Worm (Caenorhabditis elegans) whole organism, L3 larva: Measurements from ENCODE around the gene C29F9.5.

Experiments
- R02D3.7 ChIP-seq: fragments of 150-350 bp; optimal IDR thresholded peaks from 2 replicates; lab custom pipeline; 2014; ENCODE audit warnings: missing biosample characterization, missing genetic modification characterization
- ZK546.5 ChIP-seq: sonication (generic microtip); optimal IDR thresholded peaks from 2 replicates; lab custom pipeline; 2017; ENCODE audit warnings: missing biosample characterization, missing genetic modification characterization
- aly-2 ChIP-seq: fragments of 150-350 bp; optimal IDR thresholded peaks from 2 replicates; lab custom pipeline; 2014; ENCODE audit warnings: missing biosample characterization, missing genetic modification characterization
- ama-1 ChIP-seq: fragments of 150-350 bp; optimal IDR thresholded peaks from 2 replicates; lab custom pipeline; 2018
- ceh-16 ChIP-seq: sonication (generic microtip); optimal IDR thresholded peaks from 2 replicates; lab custom pipeline; 2017; ENCODE audit warnings: missing biosample characterization, missing genetic modification characterization
- ceh-28 ChIP-seq: fragments of 150-350 bp; optimal IDR thresholded peaks from 2 replicates; lab custom pipeline; 2014; ENCODE audit warnings: missing biosample characterization, missing genetic modification reagents, missing genetic modification characterization
- ceh-82 ChIP-seq: fragments of 150-350 bp; optimal IDR thresholded peaks from 2 replicates; lab custom pipeline; 2014; ENCODE audit warnings: missing biosample characterization, missing genetic modification characterization
- ceh-9 ChIP-seq: sonication (generic microtip); optimal IDR thresholded peaks from 2 replicates; lab custom pipeline; 2018; ENCODE audit warnings: missing biosample characterization, missing genetic modification characterization
- daf-12 ChIP-seq: fragments of 150-350 bp; optimal IDR thresholded peaks from 2 replicates; lab custom pipeline; 2014; ENCODE audit warnings: missing biosample characterization, missing genetic modification reagents, missing genetic modification characterization
- egl-27 ChIP-seq: sonication (generic microtip); optimal IDR thresholded peaks from 4 replicates; lab custom pipeline; 2017; ENCODE audit warnings: missing biosample characterization, missing genetic modification reagents, missing genetic modification characterization
- egl-5 ChIP-seq: fragments of 150-350 bp; optimal IDR thresholded peaks from 2 replicates; lab custom pipeline; 2017; ENCODE audit warnings: missing biosample characterization, missing genetic modification reagents, missing genetic modification characterization, inconsistent platforms
- elt-1 ChIP-seq: fragments of 150-350 bp; optimal IDR thresholded peaks from 2 replicates; lab custom pipeline; 2014; ENCODE audit warnings: missing biosample characterization, missing genetic modification characterization
- elt-2 ChIP-seq: sonication (generic microtip); optimal IDR thresholded peaks from 2 replicates; lab custom pipeline; 2016; ENCODE audit warnings: missing genetic modification reagents, mild to moderate bottlenecking, missing genetic modification characterization, missing compliant biosample characterization
- eor-1 ChIP-seq, 2 experiments: fragments of 150-350 bp; optimal IDR thresholded peaks; 2 replicates each; lab custom pipeline; 2014 to 2018; ENCODE audit warnings: missing biosample characterization in 2 of 2, missing genetic modification characterization in 2 of 2
- fkh-10 ChIP-seq: sonication (generic microtip); optimal IDR thresholded peaks from 2 replicates; lab custom pipeline; 2017; ENCODE audit warnings: missing biosample characterization, missing genetic modification reagents, missing genetic modification characterization
- fkh-2 ChIP-seq: fragments of 150-350 bp; optimal IDR thresholded peaks from 2 replicates; lab custom pipeline; 2014; ENCODE audit warnings: missing biosample characterization, missing genetic modification reagents, missing genetic modification characterization
- fos-1 ChIP-seq: fragments of 150-350 bp; optimal IDR thresholded peaks from 2 replicates; lab custom pipeline; 2014; ENCODE audit warnings: missing biosample characterization, missing genetic modification characterization
- hmg-11 ChIP-seq: sonication (generic microtip); optimal IDR thresholded peaks from 2 replicates; lab custom pipeline; 2016; ENCODE audit warnings: missing genetic modification characterization, missing compliant biosample characterization
- lin-15B ChIP-seq: fragments of 150-350 bp; optimal IDR thresholded peaks from 2 replicates; lab custom pipeline; 2014; ENCODE audit warnings: missing biosample characterization, missing genetic modification characterization
- lin-39 ChIP-seq: fragments of 150-350 bp; optimal IDR thresholded peaks from 2 replicates; lab custom pipeline; 2018; ENCODE audit warnings: missing biosample characterization, missing genetic modification reagents, missing genetic modification characterization
- lsy-12 ChIP-seq: sonication (generic microtip); optimal IDR thresholded peaks from 2 replicates; lab custom pipeline; 2016; ENCODE audit warnings: mild to moderate bottlenecking, missing genetic modification characterization, missing compliant biosample characterization
- mdl-1 ChIP-seq: fragments of 150-350 bp; optimal IDR thresholded peaks from 2 replicates; lab custom pipeline; 2014; ENCODE audit warnings: missing biosample characterization, missing genetic modification characterization
- mml-1 ChIP-seq: fragments of 150-350 bp; sonication (generic microtip); optimal IDR thresholded peaks from 3 replicates; lab custom pipeline; 2014; ENCODE audit warnings: missing biosample characterization, missing genetic modification characterization
- nfya-1 ChIP-seq: sonication (generic microtip); optimal IDR thresholded peaks from 2 replicates; lab custom pipeline; 2017; ENCODE audit warnings: missing genetic modification characterization, mild to moderate bottlenecking, missing compliant biosample characterization, antibody characterized with exemption, moderate library complexity; ENCODE audit not compliant: insufficient read depth
- nhr-11 ChIP-seq: fragments of 150-350 bp; optimal IDR thresholded peaks from 2 replicates; lab custom pipeline; 2014; ENCODE audit warnings: missing biosample characterization, missing genetic modification characterization
- nhr-12 ChIP-seq: fragments of 150-350 bp; optimal IDR thresholded peaks from 2 replicates; lab custom pipeline; 2014; ENCODE audit warnings: missing biosample characterization, missing genetic modification characterization
- nhr-23 ChIP-seq: fragments of 150-350 bp; optimal IDR thresholded peaks from 2 replicates; lab custom pipeline; 2014; ENCODE audit warnings: missing biosample characterization, missing genetic modification reagents, missing genetic modification characterization
- nhr-237 ChIP-seq: fragments of 150-350 bp; optimal IDR thresholded peaks from 2 replicates; lab custom pipeline; 2014; ENCODE audit warnings: missing biosample characterization, missing genetic modification characterization
- nhr-25 ChIP-seq: sonication (generic microtip); optimal IDR thresholded peaks from 2 replicates; lab custom pipeline; 2017; ENCODE audit warnings: missing biosample characterization, missing genetic modification characterization
- nhr-28 ChIP-seq: fragments of 150-350 bp; optimal IDR thresholded peaks from 2 replicates; lab custom pipeline; 2014; ENCODE audit warnings: missing biosample characterization, missing genetic modification characterization
- nhr-43 ChIP-seq: sonication (generic microtip); optimal IDR thresholded peaks from 2 replicates; lab custom pipeline; 2016; ENCODE audit warnings: mild to moderate bottlenecking, missing genetic modification characterization, missing compliant biosample characterization; ENCODE audit not compliant: poor library complexity, severe bottlenecking
- nhr-67 ChIP-seq: fragments of 150-350 bp; optimal IDR thresholded peaks from 2 replicates; lab custom pipeline; 2014; ENCODE audit warnings: missing biosample characterization, missing genetic modification characterization
- nhr-76 ChIP-seq: fragments of 150-350 bp; sonication (generic microtip); optimal IDR thresholded peaks from 5 replicates; lab custom pipeline; 2014; ENCODE audit warnings: missing biosample characterization, missing genetic modification characterization
- nhr-77 ChIP-seq: fragments of 150-350 bp; optimal IDR thresholded peaks from 2 replicates; lab custom pipeline; 2014; ENCODE audit warnings: missing biosample characterization, missing genetic modification characterization
- pha-4 ChIP-seq: fragments of 150-350 bp; optimal IDR thresholded peaks from 2 replicates; lab custom pipeline; 2014; ENCODE audit warnings: missing biosample characterization, missing genetic modification reagents, missing genetic modification characterization
- pqm-1 ChIP-seq: fragments of 150-350 bp; optimal IDR thresholded peaks from 2 replicates; lab custom pipeline; 2017; ENCODE audit warnings: missing biosample characterization, missing genetic modification characterization, inconsistent platforms
- skn-1 ChIP-seq: fragments of 150-350 bp; optimal IDR thresholded peaks from 2 replicates; lab custom pipeline; 2014; ENCODE audit warnings: missing biosample characterization, missing genetic modification characterization
- tbx-2 ChIP-seq: sonication (generic microtip); optimal IDR thresholded peaks from 2 replicates; lab custom pipeline; 2016; ENCODE audit warnings: mild to moderate bottlenecking, missing genetic modification characterization, missing compliant biosample characterization
- unc-62 ChIP-seq: fragments of 150-350 bp; sonication (generic microtip); optimal IDR thresholded peaks from 4 replicates; lab custom pipeline; 2014; ENCODE audit warnings: missing biosample characterization, missing genetic modification reagents, missing genetic modification characterization
- ztf-11 ChIP-seq: fragments of 150-350 bp; optimal IDR thresholded peaks from 2 replicates; lab custom pipeline; 2014; ENCODE audit warnings: missing biosample characterization, missing genetic modification characterization
- ztf-4 ChIP-seq: fragments of 150-350 bp; optimal IDR thresholded peaks from 2 replicates; lab custom pipeline; 2014; ENCODE audit warnings: missing biosample characterization, missing genetic modification characterization

Gene C29F9.5

DNA sequence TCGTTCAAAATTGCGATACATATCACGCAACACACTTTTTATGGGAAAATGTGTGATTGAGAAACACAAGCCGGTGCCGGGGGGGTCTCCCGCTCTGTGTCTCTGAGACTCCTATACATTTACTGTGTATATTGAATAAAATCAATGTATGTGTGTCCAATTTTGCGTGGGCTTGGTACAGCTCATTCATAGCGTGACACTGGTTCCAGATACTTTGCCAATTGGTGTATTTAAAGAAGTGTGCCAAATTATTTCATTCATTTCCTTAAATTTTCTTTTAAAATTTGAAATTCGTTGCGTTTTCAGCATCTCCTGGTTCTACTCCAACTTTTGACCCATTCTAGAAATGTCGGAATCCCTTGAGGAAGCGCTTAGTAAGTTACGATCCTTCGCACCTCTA is at the start of gene C29F9.5:
Gene C29F9.5 (plus strand): TSS at position 301 of the 400 bp plus-strand sequence.
- TF ChIP-seq ceh-82 (tag; lab: Kevin White, UChicago) (no peak), egl-5 (tag; lab: Kevin White, UChicago) (no peak), lin-15B (tag; lab: Kevin White, UChicago) (no peak), ama-1 (no peak), lsy-12 (no peak), eor-1 (tag; optimal IDR thresholded peaks at IDR 0.05; lab: Kevin White, UChicago) (no peak), nhr-67 (tag; lab: Kevin White, UChicago) (no peak), ceh-28 (tag; lab: Kevin White, UChicago) (no peak), ztf-4 (tag; lab: Kevin White, UChicago) (no peak), nhr-237 (tag; lab: Kevin White, UChicago) (no peak), nhr-43 (tag; lab: Kevin White, UChicago) (no peak), nhr-11 (no peak), ZK546.5 (tag; lab: Kevin White, UChicago) (no peak)

DNA sequence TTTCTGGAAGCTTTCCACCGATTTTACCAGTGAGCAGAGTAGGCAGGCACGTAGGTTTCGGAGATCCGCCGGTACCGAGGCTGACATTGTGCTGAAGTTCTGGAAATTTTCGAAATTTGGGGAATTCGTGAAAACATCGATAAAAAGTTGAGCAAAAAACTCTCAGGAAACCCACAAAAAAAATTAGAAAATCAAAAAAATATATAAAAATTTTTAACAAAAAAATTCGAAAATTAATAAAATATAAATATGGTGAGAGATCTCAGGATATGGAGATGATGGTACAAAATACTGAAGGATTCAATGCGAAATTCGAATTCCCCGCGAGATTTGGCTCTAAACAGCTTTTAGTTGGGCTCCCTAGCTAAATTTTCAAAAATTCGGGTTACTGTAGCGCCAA is 47.7 kb upstream of the C29F9.5 start, which contains the start of gene spt-4:
Gene spt-4 (minus strand): TSS at position 101 of the 400 bp plus-strand sequence.
- no peak for TF ChIP-seq ama-1
- no peak for TF ChIP-seq nhr-25 (tag; lab: Kevin White, UChicago)
- TF ChIP-seq nhr-28, result no peak
- TF ChIP-seq elt-1, result no peak
- TF ChIP-seq nfya-1 (tag; lab: Kevin White, UChicago), result no peak
- TF ChIP-seq aly-2 (tag; lab: Kevin White, UChicago), result no peak
- no peak for TF ChIP-seq lsy-12
- TF ChIP-seq nhr-76, result no peak
- no peak for TF ChIP-seq nhr-12 (tag; lab: Kevin White, UChicago)
- TF ChIP-seq tbx-2, result no peak
- no peak for TF ChIP-seq nhr-67 (tag; lab: Kevin White, UChicago)
- TF ChIP-seq R02D3.7 (tag; lab: Kevin White, UChicago), result no peak
- no peak for TF ChIP-seq daf-12
- TF ChIP-seq nhr-77 (tag; lab: Kevin White, UChicago), result no peak
- no peak for TF ChIP-seq lin-15B (tag; lab: Kevin White, UChicago)
- TF ChIP-seq elt-2 (tag; lab: Kevin White, UChicago), result no peak
- no peak for TF ChIP-seq pha-4 (tag; lab: Kevin White, UChicago)

DNA sequence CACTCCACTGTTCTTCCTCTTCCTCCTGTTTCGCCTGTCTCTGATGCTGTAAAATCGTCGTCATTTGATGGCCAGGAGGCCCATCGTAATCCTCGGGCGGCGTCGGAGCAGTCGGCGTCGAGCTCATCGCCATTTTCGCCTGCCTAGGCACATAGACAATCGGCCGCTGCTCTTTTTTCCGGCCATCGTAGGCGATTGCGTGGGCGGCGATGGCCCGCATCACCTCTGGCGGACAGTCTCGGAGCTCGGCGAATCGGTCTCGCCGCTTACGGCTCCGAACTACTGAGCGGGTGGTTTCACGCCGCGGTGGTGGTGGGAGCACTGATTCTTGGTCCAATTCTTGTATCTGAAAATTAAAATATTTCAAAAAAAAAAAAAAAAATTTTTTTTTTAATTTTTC is 45.2 kb upstream of the C29F9.5 start:
- TF ChIP-seq elt-2 (tag; lab: Kevin White, UChicago) (no peak), nhr-76 (no peak), fos-1 (tag; lab: Kevin White, UChicago) (no peak), egl-5 (tag; lab: Kevin White, UChicago) (no peak), mml-1 (tag; lab: Kevin White, UChicago) (no peak), ceh-16 (no peak), nhr-11 (no peak), nhr-67 (tag; lab: Kevin White, UChicago) (no peak), ZK546.5 (tag; lab: Kevin White, UChicago) (no peak), fkh-2 (tag; lab: Kevin White, UChicago) (no peak), ceh-82 (tag; lab: Kevin White, UChicago) (no peak), fkh-10 (no peak), eor-1 (tag; optimal IDR thresholded peaks at IDR 0.05; lab: Kevin White, UChicago) (no peak), skn-1 (tag; lab: Kevin White, UChicago) (no peak), nhr-12 (tag; lab: Kevin White, UChicago) (no peak)

DNA sequence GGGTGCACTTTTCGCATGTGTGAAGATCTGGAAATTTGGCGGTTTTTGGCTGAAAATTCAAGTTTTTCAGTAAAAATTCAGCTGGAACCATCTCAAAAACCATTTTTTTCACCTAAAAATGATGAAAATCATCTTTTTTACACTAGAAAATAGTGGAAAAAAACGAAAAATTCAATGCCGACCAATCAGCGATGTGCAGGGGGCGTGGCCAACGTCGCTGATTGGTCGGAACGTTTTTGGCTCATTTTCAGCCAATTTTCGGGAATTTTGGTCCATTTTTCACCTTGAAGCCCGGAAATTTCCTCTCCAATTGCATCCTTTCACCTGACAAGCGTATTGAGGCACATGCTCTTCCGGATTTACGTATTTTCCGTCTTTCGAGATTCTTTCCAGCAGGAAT is 32.9 kb upstream of the C29F9.5 start:
- TF ChIP-seq nfya-1 (tag; lab: Kevin White, UChicago) (peak; percentile 93), unc-62 (GFP tag; lab: Kevin White, UChicago) (no peak)

DNA sequence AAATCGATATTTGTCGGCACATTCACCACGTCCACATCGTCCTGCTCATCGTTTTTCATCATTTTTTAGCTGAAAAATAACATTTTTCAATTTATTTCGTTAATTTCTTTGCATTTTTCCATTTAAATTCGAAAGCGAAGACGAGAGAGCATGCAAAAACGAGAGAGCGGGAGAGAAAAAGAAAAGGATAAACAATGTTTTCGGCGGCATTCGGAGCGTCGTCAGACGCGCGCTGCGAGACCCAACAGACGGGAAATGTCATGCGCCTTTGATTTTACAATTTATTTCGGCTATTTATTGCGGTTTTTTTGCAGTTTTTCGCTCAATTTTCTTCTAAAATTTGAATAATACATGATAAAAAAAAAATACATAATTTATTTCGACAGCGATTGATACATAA is 31.0 kb upstream of the C29F9.5 start, which contains the start of gene attf-3:
Gene attf-3 (minus strand): TSS at position 69 of the 400 bp plus-strand sequence.
- no peak for TF ChIP-seq mdl-1
- TF ChIP-seq egl-5 (tag; lab: Kevin White, UChicago), result peak; percentile 39
- no peak for TF ChIP-seq ztf-4 (tag; lab: Kevin White, UChicago)
- TF ChIP-seq elt-1, result no peak
- no peak for TF ChIP-seq nhr-28
- TF ChIP-seq pqm-1 (tag; lab: Kevin White, UChicago), result peak; percentile 43
- TF ChIP-seq pha-4 (tag; lab: Kevin White, UChicago), result peak; percentile 82
- no peak for TF ChIP-seq nhr-11
- TF ChIP-seq R02D3.7 (tag; lab: Kevin White, UChicago), result peak; percentile 64
- TF ChIP-seq skn-1 (tag; lab: Kevin White, UChicago), result no peak
- no peak for TF ChIP-seq egl-27
- TF ChIP-seq nhr-67 (tag; lab: Kevin White, UChicago), result no peak
- TF ChIP-seq tbx-2, result no peak
- no peak for TF ChIP-seq ama-1
- TF ChIP-seq mml-1 (tag; lab: Kevin White, UChicago), result no peak
- no peak for TF ChIP-seq ceh-9 (tag; lab: Kevin White, UChicago)
- no peak for TF ChIP-seq ZK546.5 (tag; lab: Kevin White, UChicago)
- no peak for TF ChIP-seq unc-62 (GFP tag; lab: Kevin White, UChicago)
- peak; percentile 17 for TF ChIP-seq nhr-25 (tag; lab: Kevin White, UChicago)
- no peak for TF ChIP-seq eor-1 (tag; optimal IDR thresholded peaks at IDR 0.05; lab: Kevin White, UChicago)
- peak; percentile 23 for TF ChIP-seq elt-2 (tag; lab: Kevin White, UChicago)
- peak; percentile 87 for TF ChIP-seq hmg-11
- TF ChIP-seq ztf-11, result no peak
- no peak for TF ChIP-seq lsy-12
- peak; percentile 66 for TF ChIP-seq nhr-23 (tag; lab: Kevin White, UChicago)
- no peak for TF ChIP-seq daf-12
- TF ChIP-seq nhr-43 (tag; lab: Kevin White, UChicago), result no peak
- no peak for TF ChIP-seq nhr-76
- TF ChIP-seq nhr-237 (tag; lab: Kevin White, UChicago), result no peak
- TF ChIP-seq lin-39 (tag; lab: Kevin White, UChicago), result peak; percentile 66
- TF ChIP-seq fkh-10, result peak; percentile 21
